Worm (Caenorhabditis elegans): ENCODE measurements around the gene C25F6.8.

Gene C25F6.8

DNA sequence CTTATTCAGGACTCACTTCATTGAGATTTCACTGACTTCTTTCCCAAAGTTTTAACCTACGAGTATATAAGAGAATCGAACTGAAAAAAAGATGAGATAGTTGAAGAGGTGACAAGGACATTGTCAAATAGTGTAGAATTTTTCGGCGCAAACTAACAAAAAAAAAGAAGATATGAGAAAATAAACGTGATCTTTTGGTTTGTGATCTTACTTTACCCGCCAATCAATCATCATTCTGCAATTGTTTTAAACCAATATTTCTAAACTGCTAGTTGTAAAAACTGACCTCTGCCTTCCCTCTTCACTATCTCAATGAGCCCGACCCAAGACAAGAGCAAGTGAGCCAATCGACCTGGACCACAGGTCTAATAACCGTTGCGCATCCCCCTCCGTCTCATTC lies 18.1 kb downstream of the C25F6.8 start:
- TF ChIP-seq fax-1 (tag; optimal IDR thresholded peaks at IDR 0.05) (no peak), unc-3 (GFP tag; conservative IDR thresholded peaks at IDR 0.05) (no peak), unc-3 (tag; optimal IDR thresholded peaks at IDR 0.05) (no peak), K02D7.2 (tag; optimal IDR thresholded peaks at IDR 0.05) (no peak)

DNA sequence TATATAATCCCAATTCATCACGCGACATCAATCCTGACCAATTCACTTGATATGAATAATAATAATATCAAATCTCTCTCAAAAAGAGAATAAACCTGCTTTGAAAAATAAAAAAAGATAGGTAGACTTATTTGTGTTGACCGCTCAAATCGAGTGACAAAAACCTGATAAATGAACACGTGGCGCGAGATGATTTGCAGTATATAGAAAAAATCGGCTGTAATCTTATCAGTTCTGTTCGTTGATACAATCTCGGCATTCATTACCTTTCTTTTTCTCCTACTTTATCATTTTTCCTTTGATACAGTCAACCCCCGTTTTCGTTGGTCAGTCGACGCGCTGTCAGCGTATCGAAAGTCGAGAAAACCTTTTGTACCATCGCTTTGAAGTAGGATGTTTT lies 19.3 kb downstream of the C25F6.8 start:
- TF ChIP-seq hlh-30 (tag; optimal IDR thresholded peaks at IDR 0.05; ENCODE audit: insufficient read depth), result no peak
- TF ChIP-seq elt-2 (tag; optimal IDR thresholded peaks at IDR 0.05), result peak; percentile 49

DNA sequence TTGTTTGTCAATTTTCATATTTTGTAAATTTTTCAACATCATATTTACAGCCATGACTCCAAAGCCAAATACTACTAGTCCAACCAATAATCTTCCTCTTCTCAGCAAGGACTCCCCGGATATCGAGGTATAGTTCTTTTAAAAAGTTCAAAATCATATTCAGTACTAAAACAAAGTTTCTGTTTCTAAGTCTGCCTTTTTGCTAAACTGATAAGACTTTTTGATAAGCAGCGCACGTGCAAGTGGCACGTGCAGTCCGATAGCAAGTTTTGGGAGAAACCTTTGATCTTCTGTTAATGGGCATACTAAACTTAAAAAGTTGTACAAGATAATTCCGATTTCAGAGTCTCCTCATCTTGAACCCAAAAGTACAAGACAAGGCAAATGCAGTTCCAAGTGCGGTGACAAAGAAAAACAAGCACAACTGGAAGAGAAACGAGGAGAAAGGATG lies 19.8 kb downstream of the C25F6.8 start, which contains the start of gene dpyd-1:
dpyd-1 (plus strand) TSS at position 51 of the 451 bp plus-strand sequence.
- peak; percentile 81 for TF ChIP-seq elt-2 (tag; optimal IDR thresholded peaks at IDR 0.05)
- TF ChIP-seq fkh-6 (tag; optimal IDR thresholded peaks at IDR 0.05), result no peak
- no peak for TF ChIP-seq ahr-1 (tag; optimal IDR thresholded peaks at IDR 0.05)
- TF ChIP-seq nhr-232 (tag; optimal IDR thresholded peaks at IDR 0.05), result no peak

DNA sequence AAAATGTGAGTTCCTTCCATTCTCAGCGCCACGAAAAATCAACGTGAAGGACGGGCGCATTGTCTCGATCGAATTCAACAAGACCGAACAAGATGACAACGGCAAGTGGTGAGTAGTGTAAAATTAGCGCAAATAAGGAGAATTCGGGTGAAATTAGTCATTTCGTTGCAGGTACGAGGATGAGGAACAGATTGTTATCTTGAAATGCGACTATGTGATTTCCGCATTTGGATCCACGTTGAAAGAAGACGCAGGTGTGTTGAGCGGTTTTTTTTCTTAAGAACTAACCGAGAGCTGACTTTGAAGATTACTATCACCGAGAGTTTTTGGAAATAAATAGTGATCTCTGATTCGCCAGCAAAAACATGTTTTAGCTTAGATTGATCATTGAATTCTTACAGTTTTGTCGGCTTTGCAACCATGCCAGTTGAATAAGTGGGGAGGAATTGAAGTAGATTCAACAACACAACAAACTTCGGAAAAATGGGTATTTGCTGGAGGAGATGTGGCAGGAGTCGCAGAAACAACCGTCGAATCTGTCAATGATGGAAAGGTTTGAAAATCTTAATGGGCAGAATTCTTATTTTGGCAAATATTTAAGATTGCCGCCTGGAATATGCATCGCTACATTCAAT lies 22.2 kb downstream of the C25F6.8 start:
- TF ChIP-seq ztf-16 (tag; optimal IDR thresholded peaks at IDR 0.05), result no peak
- TF ChIP-seq mec-3 (tag; optimal IDR thresholded peaks at IDR 0.05; ENCODE audit: borderline replicate concordance), result no peak
- TF ChIP-seq ets-4 (tag; optimal IDR thresholded peaks at IDR 0.05), result no peak
- no peak for TF ChIP-seq pax-1 (tag; optimal IDR thresholded peaks at IDR 0.05)
- TF ChIP-seq pha-2 (tag; optimal IDR thresholded peaks at IDR 0.05), result no peak
- TF ChIP-seq ceh-22 (tag; optimal IDR thresholded peaks at IDR 0.05), result no peak

DNA sequence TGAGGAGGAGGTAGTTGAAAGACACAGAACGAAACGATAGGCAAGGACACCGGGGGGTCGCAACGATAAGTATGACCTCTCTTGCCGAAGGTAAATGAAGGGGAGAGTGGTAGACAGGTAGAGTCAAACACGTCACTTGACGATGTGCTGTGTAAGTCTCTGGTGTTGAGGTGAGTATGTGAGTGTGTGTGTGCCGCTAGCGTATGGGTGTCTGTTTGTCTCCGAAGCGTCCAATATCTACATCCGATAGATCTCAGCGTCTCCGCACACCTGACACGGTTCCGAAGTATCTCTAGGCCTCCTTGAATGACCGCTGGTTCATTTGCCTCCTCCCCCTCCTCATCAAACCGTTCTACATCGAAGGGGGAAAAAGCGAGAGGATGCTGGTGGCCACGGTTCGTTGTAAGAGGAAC lies 27.1 kb downstream of the C25F6.8 start:
- TF ChIP-seq zip-5 (tag; optimal IDR thresholded peaks at IDR 0.05) (no peak), ceh-6 (GFP tag; optimal IDR thresholded peaks at IDR 0.05) (peak; percentile 37), T23F11.4 (GFP tag; optimal IDR thresholded peaks at IDR 0.05) (no peak), tbx-7 (tag; optimal IDR thresholded peaks at IDR 0.05) (no peak), unc-3 (GFP tag; conservative IDR thresholded peaks at IDR 0.05) (no peak), unc-3 (tag; optimal IDR thresholded peaks at IDR 0.05) (no peak), hlh-15 (tag; optimal IDR thresholded peaks at IDR 0.05) (no peak), odd-2 (tag; optimal IDR thresholded peaks at IDR 0.05) (no peak), madf-2 (tag; optimal IDR thresholded peaks at IDR 0.05) (no peak), pha-2 (tag; optimal IDR thresholded peaks at IDR 0.05) (peak; percentile 14), K02D7.2 (tag; optimal IDR thresholded peaks at IDR 0.05) (no peak), rnt-1 (tag; optimal IDR thresholded peaks at IDR 0.05) (peak; percentile 26), fkh-10 (GFP tag; optimal IDR thresholded peaks at IDR 0.05) (no peak), syd-9 (tag; optimal IDR thresholded peaks at IDR 0.05) (peak; percentile 15), hlh-30 (tag; optimal IDR thresholded peaks at IDR 0.05; ENCODE audit: insufficient read depth) (peak; percentile 90), ceh-2 (tag; optimal IDR thresholded peaks at IDR 0.05) (peak; percentile 62), pag-3 (tag; optimal IDR thresholded peaks at IDR 0.05; ENCODE audit: borderline replicate concordance) (no peak), ahr-1 (tag; optimal IDR thresholded peaks at IDR 0.05) (no peak), sdc-2 (tag; optimal IDR thresholded peaks at IDR 0.05) (peak; percentile 83), lim-6 (tag; optimal IDR thresholded peaks at IDR 0.05) (no peak), sox-2 (GFP tag; IDR thresholded peaks at IDR 0.05) (no peak), ceh-22 (tag; optimal IDR thresholded peaks at IDR 0.05) (peak; percentile 91), ceh-18 (tag; optimal IDR thresholded peaks at IDR 0.05) (peak; percentile 70), ceh-19 (GFP tag; optimal IDR thresholded peaks at IDR 0.05) (peak; percentile 61), ztf-16 (tag; optimal IDR thresholded peaks at IDR 0.05) (peak; percentile 11), unc-55 (GFP tag; optimal IDR thresholded peaks at IDR 0.05) (peak; percentile 60), unc-42 (tag; optimal IDR thresholded peaks at IDR 0.05) (no peak), pha-4 (tag; optimal IDR thresholded peaks at IDR 0.05) (no peak), hlh-8 (tag; optimal IDR thresholded peaks at IDR 0.05) (no peak), K09A11.1 (tag; optimal IDR thresholded peaks at IDR 0.05; ENCODE audit: insufficient read depth) (no peak), ref-2 (tag; optimal IDR thresholded peaks at IDR 0.05) (peak; percentile 74), pqm-1 (tag; optimal IDR thresholded peaks at IDR 0.05) (no peak), tbx-2 (tag; optimal IDR thresholded peaks at IDR 0.05) (peak; percentile 82), ceh-9 (tag; optimal IDR thresholded peaks at IDR 0.05) (no peak), ceh-34 (tag; optimal IDR thresholded peaks at IDR 0.05) (peak; percentile 62), unc-86 (tag; optimal IDR thresholded peaks at IDR 0.05) (no peak)
